Fruit fly (Drosophila melanogaster): ENCODE data around the gene tyf.

dm6 chrX:4116834-4117736 is at the start of gene tyf, which contains the start of gene Tip60:
- no peak for TF ChIP-seq Sin3A (optimal IDR thresholded peaks at IDR 0.05)
- no peak for TF ChIP-seq psq (optimal IDR thresholded peaks at IDR 0.05)
- no peak for TF ChIP-seq h (optimal IDR thresholded peaks at IDR 0.05)
- TF ChIP-seq ttk (optimal IDR thresholded peaks at IDR 0.05): no peak
- TF ChIP-seq Myc (optimal IDR thresholded peaks at IDR 0.05): no peak
